Worm (Caenorhabditis elegans) whole organism, L2 larva: ENCODE results near the gene H25K10.1.

ENCODE experiments used
- mdl-1 ChIP-seq, 2 experiments: fragments of 150-350 bp in 1 of 2; sonication (generic microtip) in 1 of 2; optimal IDR thresholded peaks; 2 replicates each; lab custom pipeline; 2017; ENCODE audit warnings: missing biosample characterization in 2 of 2, missing genetic modification characterization in 2 of 2
- nhr-12 ChIP-seq: fragments of 150-350 bp; optimal IDR thresholded peaks from 2 replicates; lab custom pipeline; 2014; ENCODE audit warnings: missing biosample characterization, missing genetic modification characterization
- sma-9 ChIP-seq, 2 experiments: fragments of 150-350 bp in 1 of 2; sonication (generic microtip) in 1 of 2; optimal IDR thresholded peaks; 2 replicates each; lab custom pipeline; 2014 to 2016; ENCODE audit warnings: missing genetic modification characterization in 2 of 2, mild to moderate bottlenecking in 1 of 2, missing biosample characterization in 1 of 2, missing compliant biosample characterization in 1 of 2, missing genetic modification reagents in 1 of 2, moderate library complexity in 1 of 2
- snpc-4 ChIP-seq: fragments of 150-350 bp; optimal IDR thresholded peaks from 2 replicates; lab custom pipeline; 2014; ENCODE audit warnings: missing biosample characterization, missing genetic modification characterization
- ztf-4 ChIP-seq: fragments of 150-350 bp; optimal IDR thresholded peaks from 2 replicates; lab custom pipeline; 2014; ENCODE audit warnings: missing biosample characterization, missing genetic modification characterization

ce11 chrIV:16172786-16173371, 29.3 kb upstream of the H25K10.1 start:
- TF ChIP-seq ztf-4 (tag; lab: Kevin White, UChicago), result no peak
- TF ChIP-seq snpc-4, result no peak
- no peak for TF ChIP-seq nhr-12 (tag; lab: Kevin White, UChicago)
- peak; percentile 2 for TF ChIP-seq sma-9 (GFP tag; optimal IDR thresholded peaks at IDR 0.05; lab: Kevin White, UChicago)
- no peak for TF ChIP-seq sma-9 (tag; optimal IDR thresholded peaks at IDR 0.05; lab: Kevin White, UChicago)
- no peak for TF ChIP-seq mdl-1 (tag; optimal IDR thresholded peaks at IDR 0.05; lab: Kevin White, UChicago)
